Fruit fly (Drosophila melanogaster) whole organism, pupa: ENCODE measurements around the gene AttD.

ENCODE experiments used
- CG12605 ChIP-seq: fragments of 200-800 bp; sonication (Bioruptor generic); IDR thresholded peaks from 2 replicates; pipeline ENCODE4 v1.3.6; 2022; ENCODE audit warnings: missing biosample characterization, missing genetic modification characterization
- CG14655 ChIP-seq: fragments of 200-800 bp; sonication (Bioruptor generic); optimal IDR thresholded peaks from 3 replicates; lab custom pipeline; 2017; ENCODE audit warnings: mild to moderate bottlenecking, missing biosample characterization, missing genetic modification reagents, missing genetic modification characterization
- CG17806 ChIP-seq: fragments of 200-800 bp; sonication (Bioruptor generic); optimal IDR thresholded peaks from 2 replicates; lab custom pipeline; 2018; ENCODE audit warnings: missing biosample characterization, mild to moderate bottlenecking, missing genetic modification characterization, moderate library complexity
- CG32121 ChIP-seq: fragments of 200-800 bp; sonication (Bioruptor generic); IDR thresholded peaks from 2 replicates; pipeline ENCODE4 v1.3.6; 2022; ENCODE audit warnings: missing biosample characterization, missing genetic modification characterization
- CG34367 ChIP-seq: fragments of 200-800 bp; sonication (Bioruptor generic); optimal IDR thresholded peaks from 2 replicates; lab custom pipeline; 2018; ENCODE audit warnings: missing biosample characterization, mild to moderate bottlenecking, missing genetic modification characterization
- CG4496 ChIP-seq: fragments of 200-800 bp; sonication (Bioruptor generic); IDR thresholded peaks from 3 replicates; pipeline ENCODE4 v1.3.6; 2022; ENCODE audit warnings: missing biosample characterization, missing genetic modification characterization
- CG8159 ChIP-seq: fragments of 200-800 bp; sonication (Bioruptor generic); optimal IDR thresholded peaks from 3 replicates; lab custom pipeline; 2018; ENCODE audit warnings: missing biosample characterization, mild to moderate bottlenecking, missing genetic modification characterization, moderate library complexity
- EcR ChIP-seq: fragments of 200-800 bp; sonication (Bioruptor generic); optimal IDR thresholded peaks from 3 replicates; lab custom pipeline; 2019; ENCODE audit warnings: missing biosample characterization, missing genetic modification characterization, mild to moderate bottlenecking, moderate library complexity, missing genetic modification reagents
- Pif1A ChIP-seq: fragments of 200-800 bp; sonication (Bioruptor generic); optimal IDR thresholded peaks from 3 replicates; lab custom pipeline; 2016; ENCODE audit warnings: missing biosample characterization, missing genetic modification characterization
- Snoo ChIP-seq: fragments of 200-800 bp; sonication (Bioruptor generic); optimal IDR thresholded peaks from 3 replicates; lab custom pipeline; 2017; ENCODE audit warnings: missing biosample characterization, mild to moderate bottlenecking, missing genetic modification characterization, inconsistent platforms
- rn ChIP-seq: fragments of 200-800 bp; sonication (Bioruptor generic); IDR thresholded peaks from 2 replicates; pipeline ENCODE4 v1.3.6; 2022; ENCODE audit warnings: missing biosample characterization, missing genetic modification characterization

- TF ChIP-seq rn (GFP tag; lab: Robert Waterston, UW), result no peak
- TF ChIP-seq EcR, result no peak
- no peak for TF ChIP-seq CG34367 (tag; lab: Kevin White, UChicago)
- TF ChIP-seq CG8159 (tag; lab: Kevin White, UChicago), result no peak
- no peak for TF ChIP-seq CG4496 (GFP tag; lab: Robert Waterston, UW)
- TF ChIP-seq CG17806, result no peak
- no peak for TF ChIP-seq CG32121 (GFP tag; lab: Robert Waterston, UW)
- no peak for TF ChIP-seq CG12605 (GFP tag; lab: Robert Waterston, UW)
- no peak for TF ChIP-seq CG14655 (GFP tag; lab: Kevin White, UChicago)
- TF ChIP-seq Snoo (tag; lab: Kevin White, UChicago), result no peak
- TF ChIP-seq Pif1A (GFP tag; lab: Kevin White, UChicago), result no peak
These were observed 10.0 kb upstream of the AttD start for dm6 chr3R:17615076-17615475.
